Worm (Caenorhabditis elegans): ENCODE measurements around the gene R08A2.7.

The R08A2.7 gene

ce11 chrV:14685435-14686058 lies 37.6 kb upstream of the R08A2.7 start, which contains the start of gene C47E8.4 (continued):
- peak; percentile 98 for TF ChIP-seq ceh-27 (GFP tag; optimal IDR thresholded peaks at IDR 0.05)
- peak; percentile 81 for TF ChIP-seq attf-3 (GFP tag; conservative IDR thresholded peaks at IDR 0.05)
- peak; percentile 99 for TF ChIP-seq nfya-2 (GFP tag; IDR thresholded peaks at IDR 0.05)
- TF ChIP-seq nhr-120 (GFP tag; IDR thresholded peaks at IDR 0.05) = 0 out of 2 replicates have a peak, but pooled peaks have one; percentile 79
- TF ChIP-seq lin-35 (GFP tag; optimal IDR thresholded peaks at IDR 0.05) = peak in 2 of 3 experiments; percentile 84 to 94
- peak; percentile 66 for TF ChIP-seq efl-1 (GFP tag; optimal IDR thresholded peaks at IDR 0.05)
- peak; percentile 87 for TF ChIP-seq ceh-79 (tag; optimal IDR thresholded peaks at IDR 0.05)
- TF ChIP-seq Y53F4B.3 (GFP tag; IDR thresholded peaks at IDR 0.05) = peak; percentile 48; the same call in 1 of the 2 replicates
- TF ChIP-seq bed-1 (GFP tag; IDR thresholded peaks at IDR 0.05) = 0 out of 2 replicates have a peak, but pooled peaks have one; percentile 43
- peak; percentile 94 for TF ChIP-seq egl-18 (GFP tag; IDR thresholded peaks at IDR 0.05)
- TF ChIP-seq aptf-2 (GFP tag; conservative IDR thresholded peaks at IDR 0.05) = peak; percentile 68
- peak; percentile 93 for TF ChIP-seq Y67H2A.10 (GFP tag; conservative IDR thresholded peaks at IDR 0.05)
- TF ChIP-seq F37B4.10 (GFP tag; IDR thresholded peaks at IDR 0.05) = 0 out of 2 replicates have a peak, but pooled peaks have one; percentile 33
- peak; percentile 71 for TF ChIP-seq snpc-4 (GFP tag; optimal IDR thresholded peaks at IDR 0.05)
- peak; percentile 69 to 92 (median 85) for TF ChIP-seq snpc-4 (tag; optimal IDR thresholded peaks at IDR 0.05)
- peak; percentile 100 for TF ChIP-seq hsf-1 (GFP tag; IDR thresholded peaks at IDR 0.05)
- peak; percentile 56 for TF ChIP-seq rpc-1 (optimal IDR thresholded peaks at IDR 0.05)
- TF ChIP-seq rpc-1 (tag; optimal IDR thresholded peaks at IDR 0.05) = peak; percentile 0
- TF ChIP-seq mcd-1 (GFP tag; IDR thresholded peaks at IDR 0.05) = peak; percentile 100
- TF ChIP-seq F39B2.1 (GFP tag; IDR thresholded peaks at IDR 0.05) = peak; percentile 80; the same call in 1 of the 2 replicates
- peak; percentile 41 for TF ChIP-seq B0261.1 (tag; optimal IDR thresholded peaks at IDR 0.05)
- peak; percentile 98 for TF ChIP-seq tlf-1 (GFP tag; optimal IDR thresholded peaks at IDR 0.05)
- no peak for TF ChIP-seq mxl-1 (tag; optimal IDR thresholded peaks at IDR 0.05)
- peak; percentile 80; the same call in 1 of the 2 replicates for TF ChIP-seq Y95B8A.8 (GFP tag; IDR thresholded peaks at IDR 0.05)
- peak; percentile 90 for TF ChIP-seq ccch-3 (GFP tag; optimal IDR thresholded peaks at IDR 0.05)
- peak; percentile 82 for TF ChIP-seq F33H1.4 (GFP tag; IDR thresholded peaks at IDR 0.05)
- TF ChIP-seq F57A8.1 (GFP tag; optimal IDR thresholded peaks at IDR 0.05) = no peak
- peak; percentile 89 for TF ChIP-seq C17E4.6 (GFP tag; IDR thresholded peaks at IDR 0.05)
- peak; percentile 97 for TF ChIP-seq rcor-1 (GFP tag; IDR thresholded peaks at IDR 0.05)
- peak; percentile 76 for TF ChIP-seq tbp1 (GFP tag; optimal IDR thresholded peaks at IDR 0.05)
- peak; percentile 95 for TF ChIP-seq bed-2 (GFP tag; IDR thresholded peaks at IDR 0.05)
- peak; percentile 76 for TF ChIP-seq zim-3 (tag; optimal IDR thresholded peaks at IDR 0.05)
- TF ChIP-seq gei-17 (GFP tag; optimal IDR thresholded peaks at IDR 0.05) = peak; percentile 69
- peak; percentile 32 for TF ChIP-seq snpc-1.1 (tag; optimal IDR thresholded peaks at IDR 0.05; ENCODE audit: insufficient read depth)

- TF ChIP-seq ztf-18 (tag; optimal IDR thresholded peaks at IDR 0.05) = no peak
- TF ChIP-seq cebp-2 (GFP tag; IDR thresholded peaks at IDR 0.05) = no peak
- no peak for TF ChIP-seq aptf-2 (GFP tag; conservative IDR thresholded peaks at IDR 0.05)
- peak; percentile 67 for TF ChIP-seq dox-1 (GFP tag; IDR thresholded peaks at IDR 0.05)
- TF ChIP-seq sea-2 (GFP tag; IDR thresholded peaks at IDR 0.05) = no peak
- TF ChIP-seq unc-62 (GFP tag; optimal IDR thresholded peaks at IDR 0.05) = no peak
- no peak; the same call in 1 of the 2 replicates for TF ChIP-seq Y95B8A.8 (GFP tag; IDR thresholded peaks at IDR 0.05)
- TF ChIP-seq lir-1 (GFP tag; conservative IDR thresholded peaks at IDR 0.05) = no peak
- no peak for TF ChIP-seq B0035.1 (tag; optimal IDR thresholded peaks at IDR 0.05)
- TF ChIP-seq sdz-38 (tag; optimal IDR thresholded peaks at IDR 0.05) = no peak
- TF ChIP-seq F39B2.1 (GFP tag; IDR thresholded peaks at IDR 0.05) = 0 out of 2 replicates have a peak, but pooled peaks have one; percentile 2
- TF ChIP-seq hsf-1 (GFP tag; IDR thresholded peaks at IDR 0.05) = peak; percentile 48; the same call in 1 of the 2 replicates
- TF ChIP-seq hlh-26 (GFP tag; conservative IDR thresholded peaks at IDR 0.05) = no peak
- TF ChIP-seq ets-4 (GFP tag; optimal IDR thresholded peaks at IDR 0.05) = no peak
- no peak for TF ChIP-seq aptf-3 (GFP tag; IDR thresholded peaks at IDR 0.05)
- TF ChIP-seq pha-4 (tag; optimal IDR thresholded peaks at IDR 0.05) = no peak
- TF ChIP-seq ceh-100 (GFP tag; IDR thresholded peaks at IDR 0.05) = no peak
These were observed 36.7 kb upstream of the R08A2.7 start for ce11 chrV:14686231-14687105.
